Worm (Caenorhabditis elegans) whole organism, L4 larva: ENCODE measurements around the gene ZK829.3.

Experiments used
- D1046.2 ChIP-seq: fragments of 200-800 bp; sonication (Bioruptor generic); IDR thresholded peaks from 2 replicates; pipeline ENCODE4 v1.3.6; 2022; ENCODE audit warnings: missing genetic modification characterization, missing compliant biosample characterization
- R02D3.7 ChIP-seq: fragments of 150-350 bp; sonication (generic microtip); optimal IDR thresholded peaks from 3 replicates; lab custom pipeline; 2014; ENCODE audit warnings: missing biosample characterization, missing genetic modification characterization
- T20F7.1 ChIP-seq: fragments of 200-800 bp; sonication (Bioruptor generic); optimal IDR thresholded peaks from 2 replicates; lab custom pipeline; 2018; ENCODE audit warnings: mild to moderate bottlenecking, missing genetic modification characterization, missing compliant biosample characterization
- T26A8.4 ChIP-seq: fragments of 200-800 bp; sonication (Bioruptor generic); IDR thresholded peaks from 2 replicates; pipeline ENCODE4 v1.3.6; 2022; ENCODE audit warnings: missing genetic modification characterization, missing compliant biosample characterization
- Y48G9A.11 ChIP-seq: fragments of 200-800 bp; sonication (Bioruptor generic); IDR thresholded peaks from 2 replicates; pipeline ENCODE4 v1.3.6; 2022; ENCODE audit warnings: missing genetic modification reagents, missing genetic modification characterization, missing compliant biosample characterization
- ZK337.2 ChIP-seq: fragments of 200-800 bp; sonication (Bioruptor generic); IDR thresholded peaks from 2 replicates; pipeline ENCODE4 v1.3.6; 2022; ENCODE audit warnings: missing genetic modification reagents, missing genetic modification characterization, missing compliant biosample characterization
- ZK546.5 ChIP-seq, 2 experiments: sonication (generic microtip); optimal IDR thresholded peaks; 2 replicates each; lab custom pipeline; 2017; ENCODE audit warnings: missing biosample characterization in 2 of 2, missing genetic modification characterization in 2 of 2
- aha-1 ChIP-seq: fragments of 150-350 bp; peaks from one replicate; lab custom pipeline; 2014; ENCODE audit warnings: missing biosample characterization, missing genetic modification characterization
- aly-2 ChIP-seq: sonication (generic microtip); optimal IDR thresholded peaks from 2 replicates; lab custom pipeline; 2018; ENCODE audit warnings: missing biosample characterization, missing genetic modification characterization
- ama-1 ChIP-seq: fragments of 150-350 bp; optimal IDR thresholded peaks from 2 replicates; lab custom pipeline; 2014; ENCODE audit warnings: inconsistent platforms, mixed read lengths
- arid-1 ChIP-seq: fragments of 200-800 bp; sonication (Bioruptor generic); conservative IDR thresholded peaks from 2 replicates; pipeline ENCODE4 v1.3.6; 2022; ENCODE audit warnings: missing genetic modification reagents, missing genetic modification characterization, missing compliant biosample characterization
- attf-4 ChIP-seq: sonication (generic microtip); optimal IDR thresholded peaks from 3 replicates; lab custom pipeline; 2017; ENCODE audit warnings: missing biosample characterization, missing genetic modification characterization
- ceh-20 ChIP-seq: fragments of 200-800 bp; sonication (Bioruptor generic); IDR thresholded peaks from 2 replicates; pipeline ENCODE4 v1.3.6; 2022; ENCODE audit warnings: missing genetic modification reagents, missing genetic modification characterization, missing compliant biosample characterization
- ceh-44 ChIP-seq: fragments of 200-800 bp; sonication (Bioruptor generic); IDR thresholded peaks from 2 replicates; pipeline ENCODE4 v1.3.6; 2022; ENCODE audit warnings: missing genetic modification reagents, missing genetic modification characterization, missing compliant biosample characterization
- ctbp-1 ChIP-seq: fragments of 200-800 bp; sonication (Bioruptor generic); IDR thresholded peaks from 2 replicates; pipeline ENCODE4 v1.3.6; 2022; ENCODE audit warnings: missing genetic modification reagents, missing genetic modification characterization, missing compliant biosample characterization
- daf-12 ChIP-seq: fragments of 150-350 bp; optimal IDR thresholded peaks from 2 replicates; lab custom pipeline; 2014; ENCODE audit warnings: missing biosample characterization, missing genetic modification reagents, missing genetic modification characterization
- daf-16 ChIP-seq, 3 experiments: sonication (generic microtip); optimal IDR thresholded peaks; 2 replicates each; lab custom pipeline; 2016 to 2017; ENCODE audit warnings: missing genetic modification characterization in 3 of 3, missing genetic modification reagents in 3 of 3, mild to moderate bottlenecking in 2 of 3, missing compliant biosample characterization in 2 of 3, missing biosample characterization in 1 of 3, moderate library complexity in 1 of 3
- dmd-6 ChIP-seq: fragments of 200-800 bp; sonication (Bioruptor generic); IDR thresholded peaks from 2 replicates; pipeline ENCODE4 v1.3.6; 2022; ENCODE audit warnings: missing genetic modification reagents, missing genetic modification characterization, missing compliant biosample characterization
- dmd-8 ChIP-seq: fragments of 200-800 bp; sonication (Bioruptor generic); IDR thresholded peaks from 2 replicates; pipeline ENCODE4 v1.3.6; 2022; ENCODE audit warnings: missing genetic modification characterization, missing compliant biosample characterization
- dpl-1 ChIP-seq: fragments of 150-350 bp; optimal IDR thresholded peaks from 2 replicates; lab custom pipeline; 2014; ENCODE audit warnings: missing biosample characterization, missing genetic modification reagents, missing genetic modification characterization
- egl-27 ChIP-seq: sonication (generic microtip); optimal IDR thresholded peaks from 3 replicates; lab custom pipeline; 2017; ENCODE audit warnings: missing biosample characterization, missing genetic modification reagents, missing genetic modification characterization
- egl-43 ChIP-seq: fragments of 200-800 bp; sonication (Bioruptor generic); IDR thresholded peaks from 2 replicates; pipeline ENCODE4 v1.3.6; 2022; ENCODE audit warnings: missing genetic modification reagents, missing genetic modification characterization, missing compliant biosample characterization
- fkh-10 ChIP-seq: fragments of 150-350 bp; optimal IDR thresholded peaks from 2 replicates; lab custom pipeline; 2014; ENCODE audit warnings: missing biosample characterization, missing genetic modification reagents, missing genetic modification characterization
- hmg-1.1 ChIP-seq: fragments of 200-800 bp; sonication (Bioruptor generic); IDR thresholded peaks from 2 replicates; pipeline ENCODE4 v1.3.6; 2022; ENCODE audit warnings: missing genetic modification reagents, missing genetic modification characterization, missing compliant biosample characterization
- jun-1 ChIP-seq: fragments of 150-350 bp; optimal IDR thresholded peaks from 2 replicates; lab custom pipeline; 2014; ENCODE audit warnings: missing biosample characterization, missing genetic modification reagents, missing genetic modification characterization
- lin-1 ChIP-seq: fragments of 200-800 bp; sonication (Bioruptor generic); IDR thresholded peaks from 2 replicates; pipeline ENCODE4 v1.3.6; 2022; ENCODE audit warnings: missing genetic modification reagents, missing genetic modification characterization, missing compliant biosample characterization
- lin-29 ChIP-seq: fragments of 200-800 bp; sonication (Bioruptor generic); IDR thresholded peaks from 2 replicates; pipeline ENCODE4 v1.3.6; 2022; ENCODE audit warnings: missing genetic modification reagents, missing genetic modification characterization, missing compliant biosample characterization
- lin-38 ChIP-seq: fragments of 200-800 bp; sonication (Bioruptor generic); IDR thresholded peaks from 2 replicates; pipeline ENCODE4 v1.3.6; 2022; ENCODE audit warnings: missing genetic modification reagents, missing genetic modification characterization, missing compliant biosample characterization
- madf-5 ChIP-seq, 2 experiments: fragments of 200-800 bp; sonication (Bioruptor generic); IDR thresholded peaks; 2 replicates each; pipeline ENCODE4 v1.3.6; 2022; ENCODE audit warnings: missing compliant biosample characterization in 2 of 2, missing genetic modification characterization in 2 of 2
- mdl-1 ChIP-seq, 2 experiments: fragments of 150-350 bp in 1 of 2; sonication (generic microtip) in 1 of 2; optimal IDR thresholded peaks; 2 replicates each; lab custom pipeline; 2014 to 2017; ENCODE audit warnings: missing biosample characterization in 2 of 2, missing genetic modification characterization in 2 of 2
- mdt-29 ChIP-seq: fragments of 200-800 bp; sonication (Bioruptor generic); IDR thresholded peaks from 2 replicates; pipeline ENCODE4 v1.3.6; 2022; ENCODE audit warnings: missing genetic modification reagents, missing genetic modification characterization, missing compliant biosample characterization
- mes-2 ChIP-seq: sonication (generic microtip); optimal IDR thresholded peaks from 2 replicates; lab custom pipeline; 2016; ENCODE audit warnings: missing genotype, mild to moderate bottlenecking, missing genetic modification characterization, missing compliant biosample characterization; ENCODE audit not compliant: poor library complexity, severe bottlenecking
- mxl-2 ChIP-seq: fragments of 200-800 bp; sonication (Bioruptor generic); conservative IDR thresholded peaks from 2 replicates; pipeline ENCODE4 v1.3.6; 2022; ENCODE audit warnings: missing genetic modification reagents, missing genetic modification characterization, missing compliant biosample characterization
- mxl-3 ChIP-seq: fragments of 200-800 bp; sonication (Bioruptor generic); optimal IDR thresholded peaks from 2 replicates; lab custom pipeline; 2018; ENCODE audit warnings: mild to moderate bottlenecking, missing genetic modification characterization, missing compliant biosample characterization
- nhr-10 ChIP-seq: fragments of 150-350 bp; optimal IDR thresholded peaks from 2 replicates; lab custom pipeline; 2014; ENCODE audit warnings: missing biosample characterization, missing genetic modification characterization
- nhr-102 ChIP-seq: sonication (generic microtip); optimal IDR thresholded peaks from 2 replicates; lab custom pipeline; 2016; ENCODE audit warnings: mild to moderate bottlenecking, missing genetic modification characterization, moderate library complexity, missing compliant biosample characterization
- nhr-111 ChIP-seq: fragments of 200-800 bp; sonication (Bioruptor generic); optimal IDR thresholded peaks from 2 replicates; lab custom pipeline; 2018; ENCODE audit warnings: mild to moderate bottlenecking, missing genetic modification characterization, missing compliant biosample characterization
- nhr-25 ChIP-seq: sonication (generic microtip); optimal IDR thresholded peaks from 2 replicates; lab custom pipeline; 2017; ENCODE audit warnings: missing genetic modification characterization, mild to moderate bottlenecking, missing compliant biosample characterization, antibody characterized with exemption, moderate library complexity, borderline replicate concordance; ENCODE audit not compliant: insufficient read depth
- nhr-28 ChIP-seq: fragments of 150-350 bp; optimal IDR thresholded peaks from 2 replicates; lab custom pipeline; 2014; ENCODE audit warnings: missing biosample characterization, missing genetic modification characterization
- php-3 ChIP-seq: fragments of 200-800 bp; sonication (Bioruptor generic); IDR thresholded peaks from 2 replicates; pipeline ENCODE4 v1.3.6; 2022; ENCODE audit warnings: missing genetic modification reagents, missing genetic modification characterization, missing compliant biosample characterization
- sdz-12 ChIP-seq: fragments of 200-800 bp; sonication (Bioruptor generic); optimal IDR thresholded peaks from 2 replicates; lab custom pipeline; 2018; ENCODE audit warnings: mild to moderate bottlenecking, missing genetic modification characterization, missing compliant biosample characterization
- set-16 ChIP-seq: fragments of 200-800 bp; sonication (Bioruptor generic); IDR thresholded peaks from 2 replicates; pipeline ENCODE4 v1.3.6; 2022; ENCODE audit warnings: missing genetic modification reagents, missing genetic modification characterization, missing compliant biosample characterization
- spr-3 ChIP-seq: fragments of 200-800 bp; sonication (Bioruptor generic); optimal IDR thresholded peaks from 2 replicates; lab custom pipeline; 2018; ENCODE audit warnings: mild to moderate bottlenecking, missing genetic modification characterization, missing compliant biosample characterization
- tra-1 ChIP-seq: fragments of 200-800 bp; sonication (Bioruptor generic); IDR thresholded peaks from 2 replicates; pipeline ENCODE4 v1.3.6; 2022; ENCODE audit warnings: missing genetic modification reagents, missing genetic modification characterization, missing compliant biosample characterization
- zip-11 ChIP-seq: fragments of 200-800 bp; sonication (Bioruptor generic); IDR thresholded peaks from 2 replicates; pipeline ENCODE4 v1.3.6; 2022; ENCODE audit warnings: missing genetic modification characterization, missing compliant biosample characterization
- zip-2 ChIP-seq: fragments of 150-350 bp; optimal IDR thresholded peaks from 2 replicates; lab custom pipeline; 2014; ENCODE audit warnings: missing biosample characterization, missing genetic modification characterization
- ztf-7 ChIP-seq: fragments of 150-350 bp; optimal IDR thresholded peaks from 2 replicates; lab custom pipeline; 2014; ENCODE audit warnings: missing biosample characterization, missing genetic modification characterization

The ZK829.3 gene

DNA sequence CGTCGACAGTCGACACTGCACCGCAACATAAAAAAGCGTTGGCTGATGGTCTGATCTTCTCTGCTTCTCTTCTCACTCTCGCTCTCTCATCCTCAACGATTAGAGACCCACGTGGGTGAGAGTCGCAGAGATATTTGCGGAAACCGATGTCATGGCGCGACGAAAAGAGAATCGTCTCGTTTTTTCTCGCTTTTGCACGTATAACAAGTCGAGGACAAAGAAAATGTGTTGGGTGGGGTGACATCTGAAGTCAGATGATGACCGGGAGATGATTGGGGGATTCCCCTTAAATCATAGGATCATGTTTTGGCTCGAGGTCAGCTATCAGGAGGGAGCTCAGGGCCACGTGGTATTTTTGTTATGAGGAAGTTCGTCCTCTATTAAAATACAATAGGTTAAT is 10.9 kb upstream of the ZK829.3 start (continued):
- peak in 1 of 2 experiments; percentile 61; a peak in 1 of 4 replicates for TF ChIP-seq madf-5 (GFP tag; IDR thresholded peaks at IDR 0.05; lab: Robert Waterston, UW)
- TF ChIP-seq daf-16 (GFP tag; optimal IDR thresholded peaks at IDR 0.05; lab: Kevin White, UChicago), result no peak
- TF ChIP-seq daf-16 (tag; optimal IDR thresholded peaks at IDR 0.05; lab: Kevin White, UChicago), result peak; percentile 71
- TF ChIP-seq ceh-20 (GFP tag; lab: Robert Waterston, UW), result peak; percentile 91
- no peak for TF ChIP-seq aly-2 (tag; lab: Kevin White, UChicago)
- TF ChIP-seq nhr-102 (tag; lab: Kevin White, UChicago), result peak; percentile 80
- TF ChIP-seq T26A8.4 (GFP tag; lab: Robert Waterston, UW), result peak; percentile 60; the same call in 1 of the 2 replicates
- TF ChIP-seq attf-4 (tag; lab: Kevin White, UChicago), result no peak

DNA sequence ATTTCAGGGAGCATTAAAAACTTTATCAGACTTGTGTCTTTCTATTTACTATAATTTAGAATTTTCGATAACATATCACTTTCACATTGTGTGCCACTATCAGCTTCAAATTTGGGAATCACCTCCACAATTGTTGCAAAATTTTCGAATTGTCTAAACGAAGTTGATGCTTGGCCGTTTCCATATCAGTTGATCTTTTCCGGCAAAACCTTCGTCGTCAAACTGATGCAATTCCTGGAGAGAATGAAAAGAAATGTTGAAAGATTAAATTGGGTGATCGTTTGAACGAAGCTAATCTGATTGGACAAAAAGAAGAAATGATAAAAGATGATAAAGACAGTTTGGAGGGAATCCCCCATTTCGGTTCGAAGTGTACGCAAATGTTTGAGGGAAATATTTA is 10.1 kb upstream of the ZK829.3 start:
- no peak for TF ChIP-seq sdz-12
- peak; percentile 29 for TF ChIP-seq T26A8.4 (GFP tag; lab: Robert Waterston, UW)
- peak; percentile 76 for TF ChIP-seq spr-3 (GFP tag; lab: Kevin White, UChicago)
- peak; percentile 66 for TF ChIP-seq T20F7.1 (GFP tag; lab: Kevin White, UChicago)
- TF ChIP-seq D1046.2, result no peak
- peak; percentile 34 to 76 for TF ChIP-seq mdl-1 (tag; optimal IDR thresholded peaks at IDR 0.05; lab: Kevin White, UChicago)
- TF ChIP-seq aly-2 (tag; lab: Kevin White, UChicago), result no peak
- peak; percentile 93 for TF ChIP-seq lin-1 (GFP tag; lab: Robert Waterston, UW)
- TF ChIP-seq aha-1 (tag; lab: Kevin White, UChicago), result peak; percentile 95
- no peak for TF ChIP-seq ceh-44 (GFP tag; lab: Robert Waterston, UW)
- TF ChIP-seq lin-29 (GFP tag; lab: Robert Waterston, UW), result no peak
- TF ChIP-seq dmd-6 (GFP tag; lab: Robert Waterston, UW), result peak; percentile 94
- peak in 1 of 2 experiments; percentile 73 for TF ChIP-seq daf-16 (GFP tag; optimal IDR thresholded peaks at IDR 0.05; lab: Kevin White, UChicago)
- TF ChIP-seq daf-16 (tag; optimal IDR thresholded peaks at IDR 0.05; lab: Kevin White, UChicago), result peak; percentile 92
- TF ChIP-seq mes-2 (tag; lab: Kevin White, UChicago), result peak; percentile 65
- TF ChIP-seq tra-1 (GFP tag; lab: Robert Waterston, UW), result peak; percentile 65
- no peak for TF ChIP-seq nhr-25 (tag; lab: Kevin White, UChicago)
- no peak for TF ChIP-seq zip-11 (GFP tag; lab: Robert Waterston, UW)
- peak; percentile 7; the same call in 1 of the 2 replicates for TF ChIP-seq Y48G9A.11 (GFP tag; lab: Robert Waterston, UW)
- no peak for TF ChIP-seq dmd-8 (GFP tag; lab: Robert Waterston, UW)
- peak; percentile 75 for TF ChIP-seq nhr-28 (tag; lab: Kevin White, UChicago)
- TF ChIP-seq daf-12 (tag; lab: Kevin White, UChicago), result no peak
- no peak for TF ChIP-seq R02D3.7 (tag; lab: Kevin White, UChicago)
- TF ChIP-seq lin-38 (GFP tag; lab: Robert Waterston, UW), result peak; percentile 46
- no peak for TF ChIP-seq egl-27 (tag; lab: Kevin White, UChicago)
- 0 out of 2 replicates have a peak, but pooled peaks have one; percentile 34 for TF ChIP-seq php-3
- TF ChIP-seq fkh-10 (GFP tag; lab: Kevin White, UChicago), result no peak
- TF ChIP-seq ztf-7, result no peak
- TF ChIP-seq attf-4 (tag; lab: Kevin White, UChicago), result no peak
- TF ChIP-seq arid-1 (GFP tag; lab: Robert Waterston, UW), result peak; percentile 39
- TF ChIP-seq ama-1 (lab: Kevin White, UChicago), result peak; percentile 55
- TF ChIP-seq mxl-3 (GFP tag; lab: Kevin White, UChicago), result peak; percentile 51
- TF ChIP-seq mxl-2 (GFP tag; lab: Robert Waterston, UW), result no peak
- peak; percentile 86 for TF ChIP-seq nhr-10 (tag; lab: Kevin White, UChicago)
- TF ChIP-seq ZK546.5 (tag; optimal IDR thresholded peaks at IDR 0.05; lab: Kevin White, UChicago), result no peak
- peak; percentile 33 for TF ChIP-seq nhr-102 (tag; lab: Kevin White, UChicago)
- TF ChIP-seq dpl-1, result no peak
- TF ChIP-seq ctbp-1, result no peak
- no peak for TF ChIP-seq egl-43 (GFP tag; lab: Robert Waterston, UW)
- TF ChIP-seq jun-1, result no peak
- TF ChIP-seq ZK337.2 (GFP tag; lab: Robert Waterston, UW), result no peak
- no peak for TF ChIP-seq nhr-111
- TF ChIP-seq set-16 (GFP tag; lab: Robert Waterston, UW), result no peak
- TF ChIP-seq mdt-29 (GFP tag; lab: Robert Waterston, UW), result peak; percentile 66; the same call in 1 of the 2 replicates
- TF ChIP-seq zip-2, result no peak
- peak; percentile 15; the same call in 1 of the 2 replicates for TF ChIP-seq hmg-1.1
